Worm (Caenorhabditis elegans): ENCODE measurements around the gene obr-2.

obr-2 gene

ce11 chrV:15015799-15016198, 1.7 kb upstream of the obr-2 start:
- TF ChIP-seq C04F5.9 (tag; optimal IDR thresholded peaks at IDR 0.05) (no peak), lin-14 (GFP tag; optimal IDR thresholded peaks at IDR 0.05) (peak; percentile 44), snu-23 (GFP tag; optimal IDR thresholded peaks at IDR 0.05) (peak; percentile 33), lin-35 (GFP tag; optimal IDR thresholded peaks at IDR 0.05) (peak in 1 of 2 experiments; percentile 1), nhr-85 (tag) (peak; percentile 54), elt-2 (tag; optimal IDR thresholded peaks at IDR 0.05) (no peak), elt-3 (tag; optimal IDR thresholded peaks at IDR 0.05) (peak in 1 of 6 experiments; percentile 36), hlh-4 (tag; optimal IDR thresholded peaks at IDR 0.05) (no peak), lsy-2 (tag; optimal IDR thresholded peaks at IDR 0.05) (peak in 1 of 2 experiments; percentile 11), C34B4.2 (tag; optimal IDR thresholded peaks at IDR 0.05) (no peak), rnt-1 (tag; optimal IDR thresholded peaks at IDR 0.05) (peak; percentile 11), egl-13 (tag; optimal IDR thresholded peaks at IDR 0.05) (no peak), nhr-77 (tag; optimal IDR thresholded peaks at IDR 0.05) (no peak), fkh-8 (tag; optimal IDR thresholded peaks at IDR 0.05) (no peak), nhr-90 (tag; optimal IDR thresholded peaks at IDR 0.05; ENCODE audit: poor library complexity) (peak; percentile 4), vab-15 (tag; optimal IDR thresholded peaks at IDR 0.05) (no peak), mep-1 (tag; optimal IDR thresholded peaks at IDR 0.05) (peak; percentile 4), fkh-4 (tag; optimal IDR thresholded peaks at IDR 0.05; ENCODE audit: borderline replicate concordance) (no peak), ztf-4 (tag; optimal IDR thresholded peaks at IDR 0.05) (no peak), skn-1 (tag; optimal IDR thresholded peaks at IDR 0.05) (peak; percentile 7), nhr-71 (tag; optimal IDR thresholded peaks at IDR 0.05) (peak; percentile 48), mef-2 (tag; optimal IDR thresholded peaks at IDR 0.05) (no peak), zip-4 (GFP tag; optimal IDR thresholded peaks at IDR 0.05) (no peak), Y116A8C.19 (tag; optimal IDR thresholded peaks at IDR 0.05; ENCODE audit: borderline replicate concordance) (no peak), blmp-1 (tag; optimal IDR thresholded peaks at IDR 0.05) (peak; percentile 39), unc-62 (GFP tag; optimal IDR thresholded peaks at IDR 0.05) (no peak), lin-13 (GFP tag; optimal IDR thresholded peaks at IDR 0.05) (no peak), pax-3 (tag; optimal IDR thresholded peaks at IDR 0.05) (no peak), nhr-47 (tag; optimal IDR thresholded peaks at IDR 0.05) (no peak), tbx-2 (tag; optimal IDR thresholded peaks at IDR 0.05) (no peak), jun-1 (tag; optimal IDR thresholded peaks at IDR 0.05) (no peak)

ce11 chrV:15013328-15013727, 736 bp downstream of the obr-2 start:
- no peak for TF ChIP-seq nhr-85 (tag)
- TF ChIP-seq jun-1 (tag; optimal IDR thresholded peaks at IDR 0.05), result no peak
- TF ChIP-seq zip-4 (GFP tag; optimal IDR thresholded peaks at IDR 0.05), result no peak
- TF ChIP-seq mdl-1 (tag; optimal IDR thresholded peaks at IDR 0.05), result no peak
- no peak for TF ChIP-seq sptf-1 (tag; optimal IDR thresholded peaks at IDR 0.05)
- TF ChIP-seq nhr-237 (tag; optimal IDR thresholded peaks at IDR 0.05), result no peak
- no peak for TF ChIP-seq ceh-82 (tag; optimal IDR thresholded peaks at IDR 0.05)
- TF ChIP-seq nhr-20 (tag; optimal IDR thresholded peaks at IDR 0.05), result no peak
- no peak for TF ChIP-seq mab-9 (GFP tag; IDR thresholded peaks at IDR 0.05)
- no peak for TF ChIP-seq isw-1 (GFP tag; IDR thresholded peaks at IDR 0.05)
- no peak for TF ChIP-seq sup-37 (GFP tag; optimal IDR thresholded peaks at IDR 0.05)
- no peak for TF ChIP-seq lin-35 (GFP tag; optimal IDR thresholded peaks at IDR 0.05)
- no peak for TF ChIP-seq dpl-1 (GFP tag; optimal IDR thresholded peaks at IDR 0.05)
- TF ChIP-seq ztf-11 (tag; optimal IDR thresholded peaks at IDR 0.05), result no peak
- no peak for TF ChIP-seq nhr-11 (tag; optimal IDR thresholded peaks at IDR 0.05)
- no peak for TF ChIP-seq lin-14 (GFP tag; optimal IDR thresholded peaks at IDR 0.05)
